Fruit fly (Drosophila melanogaster) whole organism, wandering third instar larva: Measurements from ENCODE around the gene CG32655.

ENCODE experiments used
- Abd-B ChIP-seq: fragments of >200 bp; optimal IDR thresholded peaks from 2 replicates; lab custom pipeline; 2017; ENCODE audit warnings: missing biosample characterization, missing genetic modification characterization
- CG32264 ChIP-seq: fragments of 200-800 bp; sonication (Bioruptor generic); optimal IDR thresholded peaks from 2 replicates; lab custom pipeline; 2016; ENCODE audit warnings: missing biosample characterization, missing genetic modification characterization
- CG9705 ChIP-seq: fragments of 200-800 bp; sonication (Bioruptor generic); optimal IDR thresholded peaks from 2 replicates; lab custom pipeline; 2018; ENCODE audit warnings: missing biosample characterization, mild to moderate bottlenecking, missing genetic modification characterization
- CrebA ChIP-seq: fragments of 200-800 bp; sonication (Bioruptor generic); optimal IDR thresholded peaks from 2 replicates; lab custom pipeline; 2016; ENCODE audit warnings: missing biosample characterization, mild to moderate bottlenecking, missing genetic modification characterization, borderline replicate concordance
- Dfd ChIP-seq: fragments of >200 bp; optimal IDR thresholded peaks from 2 replicates; lab custom pipeline; 2017; ENCODE audit warnings: missing biosample characterization, missing genetic modification characterization
- Dif ChIP-seq: fragments of 200-275, 200-300 bp; sonication (Bioruptor generic); optimal IDR thresholded peaks from 2 replicates; lab custom pipeline; 2018; ENCODE audit warnings: missing biosample characterization, missing genetic modification characterization; ENCODE audit not compliant: partially characterized antibody
- GATAd ChIP-seq: sonication (Bioruptor generic); optimal IDR thresholded peaks from 2 replicates; lab custom pipeline; 2016; ENCODE audit warnings: missing biosample characterization, missing genetic modification characterization
- HLH106 ChIP-seq: fragments of 200-800 bp; optimal IDR thresholded peaks from 3 replicates; lab custom pipeline; 2019; ENCODE audit warnings: missing biosample characterization, mild to moderate bottlenecking, missing genetic modification characterization, moderate library complexity
- Hnf4 ChIP-seq: fragments of 200-800 bp; sonication (Bioruptor generic); optimal IDR thresholded peaks from 2 replicates; lab custom pipeline; 2016; ENCODE audit warnings: missing biosample characterization, mild to moderate bottlenecking, missing genetic modification characterization
- Hr78 ChIP-seq: fragments of >200 bp; optimal IDR thresholded peaks from 2 replicates; lab custom pipeline; 2017; ENCODE audit warnings: missing biosample characterization, missing genetic modification characterization
- Hr83 ChIP-seq: fragments of 200-300 bp; sonication (Bioruptor generic); optimal IDR thresholded peaks from 2 replicates; lab custom pipeline; 2016; ENCODE audit warnings: missing biosample characterization, mild to moderate bottlenecking, missing genetic modification characterization, moderate library complexity; ENCODE audit not compliant: poor library complexity, severe bottlenecking
- Jra ChIP-seq: sonication (Bioruptor generic); optimal IDR thresholded peaks from 2 replicates; lab custom pipeline; 2016; ENCODE audit warnings: missing biosample characterization, missing genetic modification characterization
- Mio ChIP-seq: sonication (Bioruptor generic); optimal IDR thresholded peaks from 2 replicates; lab custom pipeline; 2016; ENCODE audit warnings: missing biosample characterization, missing genetic modification characterization
- Myc ChIP-seq: fragments of >200 bp; optimal IDR thresholded peaks from 2 replicates; lab custom pipeline; 2017
- N ChIP-seq: fragments of >200 bp; optimal IDR thresholded peaks from 2 replicates; lab custom pipeline; 2018; ENCODE audit warnings: missing biosample characterization, missing external identifiers, missing genetic modification characterization
- OdsH ChIP-seq: fragments of 200-800 bp; sonication (Bioruptor generic); optimal IDR thresholded peaks from 2 replicates; lab custom pipeline; 2016; ENCODE audit warnings: missing biosample characterization, mild to moderate bottlenecking, missing genetic modification characterization
- Rel ChIP-seq, 2 experiments: fragments of 200-800 bp; sonication (Bioruptor generic) in 1 of 2; optimal IDR thresholded peaks; 2 replicates in 1 of 2; 3 replicates in 1 of 2; lab custom pipeline; 2016 to 2019; ENCODE audit warnings: mild to moderate bottlenecking in 2 of 2, missing biosample characterization in 2 of 2, missing genetic modification characterization in 2 of 2, moderate library complexity in 1 of 2
- Sp1 ChIP-seq: fragments of 200-800 bp; sonication (Bioruptor generic); optimal IDR thresholded peaks from 3 replicates; lab custom pipeline; 2019; ENCODE audit warnings: missing biosample characterization, mild to moderate bottlenecking, missing genetic modification characterization, moderate library complexity
- Vsx2 ChIP-seq: fragments of 200-300, 225-300 bp; sonication (Bioruptor generic); optimal IDR thresholded peaks from 2 replicates; lab custom pipeline; 2018; ENCODE audit warnings: missing biosample characterization, missing genetic modification characterization; ENCODE audit not compliant: partially characterized antibody
- br ChIP-seq: fragments of 200-800 bp; sonication (Bioruptor generic); optimal IDR thresholded peaks from 2 replicates; lab custom pipeline; 2016; ENCODE audit warnings: missing biosample characterization, missing genetic modification characterization
- brk ChIP-seq: fragments of 200-800 bp; sonication (Bioruptor generic); optimal IDR thresholded peaks from 2 replicates; lab custom pipeline; 2016; ENCODE audit warnings: missing biosample characterization, mild to moderate bottlenecking, missing genetic modification characterization
- dl ChIP-seq, 2 experiments: fragments of 175-275, 200-275 bp in 1 of 2; fragments of 200-275 bp in 1 of 2; sonication (Bioruptor generic); optimal IDR thresholded peaks; lab custom pipeline; 2018; ENCODE audit warnings: mild to moderate bottlenecking in 2 of 2, missing biosample characterization in 2 of 2, missing genetic modification characterization in 2 of 2, moderate library complexity in 2 of 2; ENCODE audit not compliant: partially characterized antibody in 2 of 2, insufficient read depth in 1 of 2
- dmrt93B ChIP-seq: fragments of 200-800 bp; sonication (Bioruptor generic); optimal IDR thresholded peaks from 2 replicates; lab custom pipeline; 2018; ENCODE audit warnings: missing biosample characterization, mild to moderate bottlenecking, missing genetic modification characterization
- dsf ChIP-seq: sonication (Bioruptor generic); optimal IDR thresholded peaks from 2 replicates; lab custom pipeline; 2016; ENCODE audit warnings: missing biosample characterization, missing genetic modification characterization, borderline replicate concordance
- ey ChIP-seq: fragments of 200-800 bp; sonication (Bioruptor generic); optimal IDR thresholded peaks from 2 replicates; lab custom pipeline; 2016; ENCODE audit warnings: missing biosample characterization, missing genetic modification characterization
- foxo ChIP-seq, 2 experiments: fragments of 200-800 bp; sonication (Bioruptor generic); optimal IDR thresholded peaks; 2 replicates in 1 of 2; 3 replicates in 1 of 2; lab custom pipeline; 2016 to 2017; ENCODE audit warnings: missing biosample characterization in 2 of 2, missing genetic modification characterization in 2 of 2
- fru ChIP-seq: fragments of 200-800 bp; sonication (Bioruptor generic); optimal IDR thresholded peaks from 3 replicates; lab custom pipeline; 2016; ENCODE audit warnings: missing biosample characterization, mild to moderate bottlenecking, missing genetic modification characterization
- h ChIP-seq: fragments of 200-800 bp; sonication (Bioruptor generic); optimal IDR thresholded peaks from 3 replicates; lab custom pipeline; 2016; ENCODE audit warnings: missing biosample characterization, mild to moderate bottlenecking, missing genetic modification characterization
- jim ChIP-seq: fragments of 175-275, 200-325 bp; sonication (Bioruptor generic); optimal IDR thresholded peaks from 2 replicates; lab custom pipeline; 2016; ENCODE audit warnings: missing biosample characterization, mild to moderate bottlenecking, missing genetic modification characterization
- lola ChIP-seq: fragments of >200 bp; optimal IDR thresholded peaks from 2 replicates; lab custom pipeline; 2017; ENCODE audit warnings: missing biosample characterization, missing genetic modification characterization
- pan ChIP-seq: fragments of >200 bp; optimal IDR thresholded peaks from 2 replicates; lab custom pipeline; 2017
- psq ChIP-seq: fragments of 200-800 bp; sonication (Bioruptor generic); optimal IDR thresholded peaks from 3 replicates; lab custom pipeline; 2017; ENCODE audit warnings: missing biosample characterization, mild to moderate bottlenecking, missing genetic modification characterization, moderate library complexity
- rgr ChIP-seq: fragments of 200-800 bp; sonication (Bioruptor generic); optimal IDR thresholded peaks from 3 replicates; lab custom pipeline; 2016; ENCODE audit warnings: missing biosample characterization, mild to moderate bottlenecking, missing genetic modification characterization
- sage ChIP-seq: fragments of 200-800 bp; sonication (Bioruptor generic); optimal IDR thresholded peaks from 2 replicates; lab custom pipeline; 2016; ENCODE audit warnings: missing biosample characterization, mild to moderate bottlenecking, missing genetic modification characterization
- sv ChIP-seq: fragments of 200-800 bp; sonication (Bioruptor generic); optimal IDR thresholded peaks from 3 replicates; lab custom pipeline; 2016; ENCODE audit warnings: missing biosample characterization, missing genetic modification characterization
- tai ChIP-seq: sonication (Bioruptor generic); optimal IDR thresholded peaks from 2 replicates; lab custom pipeline; 2016; ENCODE audit warnings: missing biosample characterization, missing genetic modification characterization
- usp ChIP-seq: fragments of >200 bp; optimal IDR thresholded peaks from 2 replicates; lab custom pipeline; 2017; ENCODE audit warnings: missing biosample characterization, missing genetic modification characterization
- woc ChIP-seq: sonication (Bioruptor generic); optimal IDR thresholded peaks from 2 replicates; lab custom pipeline; 2016; ENCODE audit warnings: missing biosample characterization, mild to moderate bottlenecking, missing genetic modification characterization

The CG32655 gene

dm6 chrX:12226561-12226960 lies 9.1 kb downstream of the CG32655 start:
- TF ChIP-seq br (GFP tag; lab: Kevin White, UChicago): peak; percentile 91
- TF ChIP-seq woc (GFP tag; lab: Kevin White, UChicago): peak; percentile 94
- TF ChIP-seq Hr78 (GFP tag; lab: Kevin White, UChicago): no peak
- no peak for TF ChIP-seq lola (GFP tag; lab: Kevin White, UChicago)
- TF ChIP-seq sv: no peak
- no peak for TF ChIP-seq Dfd (GFP tag; lab: Kevin White, UChicago)
- peak; percentile 57 for TF ChIP-seq Hr83
- TF ChIP-seq rgr (GFP tag; lab: Kevin White, UChicago): peak; percentile 92
- TF ChIP-seq psq: peak; percentile 87
- TF ChIP-seq Rel (GFP tag; optimal IDR thresholded peaks at IDR 0.05; lab: Kevin White, UChicago): peak; percentile 58
- TF ChIP-seq Rel (tag; optimal IDR thresholded peaks at IDR 0.05; lab: Kevin White, UChicago): peak; percentile 61
- TF ChIP-seq HLH106 (tag; lab: Kevin White, UChicago): peak; percentile 92
- peak; percentile 0 for TF ChIP-seq GATAd (GFP tag; lab: Kevin White, UChicago)
- peak; percentile 93 for TF ChIP-seq ey
- peak; percentile 86 for TF ChIP-seq CG9705
- TF ChIP-seq jim (GFP tag; lab: Kevin White, UChicago): peak; percentile 32
- TF ChIP-seq Jra (GFP tag; lab: Kevin White, UChicago): peak; percentile 79
- TF ChIP-seq sage (GFP tag; lab: Kevin White, UChicago): peak; percentile 84
- peak; percentile 70 for TF ChIP-seq Mio (GFP tag; lab: Kevin White, UChicago)
- TF ChIP-seq Sp1 (GFP tag; lab: Kevin White, UChicago): peak; percentile 88
- peak; percentile 93 for TF ChIP-seq OdsH
- TF ChIP-seq dsf (GFP tag; lab: Kevin White, UChicago): peak; percentile 42
- peak; percentile 26 to 95 for TF ChIP-seq foxo (GFP tag; optimal IDR thresholded peaks at IDR 0.05; lab: Kevin White, UChicago)
- TF ChIP-seq fru (GFP tag; lab: Kevin White, UChicago): peak; percentile 95
- peak; percentile 94 for TF ChIP-seq Hnf4 (GFP tag; lab: Kevin White, UChicago)
- TF ChIP-seq dl (GFP tag; optimal IDR thresholded peaks at IDR 0.05; lab: Kevin White, UChicago; ENCODE audit: insufficient read depth in 1 of 2, partially characterized antibody in 2 of 2): no peak
- peak; percentile 87 for TF ChIP-seq tai (GFP tag; lab: Kevin White, UChicago)
- TF ChIP-seq N (GFP tag; lab: Kevin White, UChicago): no peak
- no peak for TF ChIP-seq usp (GFP tag; lab: Kevin White, UChicago)
- TF ChIP-seq CG32264: peak; percentile 86
- TF ChIP-seq dmrt93B (GFP tag; lab: Kevin White, UChicago): peak; percentile 85
- TF ChIP-seq h (GFP tag; lab: Kevin White, UChicago): peak; percentile 92
- peak; percentile 71 for TF ChIP-seq brk (GFP tag; lab: Kevin White, UChicago)

- no peak for TF ChIP-seq lola (GFP tag; lab: Kevin White, UChicago)
- no peak for TF ChIP-seq N (GFP tag; lab: Kevin White, UChicago)
- TF ChIP-seq h (GFP tag; lab: Kevin White, UChicago): no peak
- TF ChIP-seq CG32264: no peak
- no peak for TF ChIP-seq dl (GFP tag; optimal IDR thresholded peaks at IDR 0.05; lab: Kevin White, UChicago; ENCODE audit: insufficient read depth in 1 of 2, partially characterized antibody in 2 of 2)
- TF ChIP-seq psq: no peak
- TF ChIP-seq OdsH: no peak
- TF ChIP-seq HLH106 (tag; lab: Kevin White, UChicago): no peak
- no peak for TF ChIP-seq jim (GFP tag; lab: Kevin White, UChicago)
- no peak for TF ChIP-seq Vsx2 (GFP tag; lab: Kevin White, UChicago)
- no peak for TF ChIP-seq pan
- no peak for TF ChIP-seq Dfd (GFP tag; lab: Kevin White, UChicago)
- TF ChIP-seq foxo (GFP tag; optimal IDR thresholded peaks at IDR 0.05; lab: Kevin White, UChicago): no peak
- no peak for TF ChIP-seq br (GFP tag; lab: Kevin White, UChicago)
- TF ChIP-seq Hnf4 (GFP tag; lab: Kevin White, UChicago): no peak
- TF ChIP-seq GATAd (GFP tag; lab: Kevin White, UChicago): no peak
- no peak for TF ChIP-seq tai (GFP tag; lab: Kevin White, UChicago)
Measured at dm6 chrX:12225325-12225972, 10.2 kb downstream of the CG32655 start.

dm6 chrX:12222890-12223345 lies 12.8 kb downstream of the CG32655 start:
- TF ChIP-seq Jra (GFP tag; lab: Kevin White, UChicago) (no peak), brk (GFP tag; lab: Kevin White, UChicago) (peak; percentile 21), dmrt93B (GFP tag; lab: Kevin White, UChicago) (peak; percentile 41), Myc (lab: Kevin White, UChicago) (no peak), Rel (GFP tag; optimal IDR thresholded peaks at IDR 0.05; lab: Kevin White, UChicago) (no peak), Rel (tag; optimal IDR thresholded peaks at IDR 0.05; lab: Kevin White, UChicago) (peak; percentile 6), psq (peak; percentile 65), tai (GFP tag; lab: Kevin White, UChicago) (no peak), pan (no peak), N (GFP tag; lab: Kevin White, UChicago) (no peak), foxo (GFP tag; optimal IDR thresholded peaks at IDR 0.05; lab: Kevin White, UChicago) (peak in 1 of 2 experiments; percentile 67), sage (GFP tag; lab: Kevin White, UChicago) (no peak), usp (GFP tag; lab: Kevin White, UChicago) (no peak), dl (GFP tag; optimal IDR thresholded peaks at IDR 0.05; lab: Kevin White, UChicago; ENCODE audit: insufficient read depth in 1 of 2, partially characterized antibody in 2 of 2) (no peak), HLH106 (tag; lab: Kevin White, UChicago) (peak; percentile 52), h (GFP tag; lab: Kevin White, UChicago) (peak; percentile 45), dsf (GFP tag; lab: Kevin White, UChicago) (no peak), Abd-B (GFP tag; lab: Kevin White, UChicago) (no peak), Mio (GFP tag; lab: Kevin White, UChicago) (no peak), sv (no peak), CrebA (GFP tag; lab: Kevin White, UChicago) (no peak), fru (GFP tag; lab: Kevin White, UChicago) (peak; percentile 62), Sp1 (GFP tag; lab: Kevin White, UChicago) (peak; percentile 53), CG32264 (no peak), Dfd (GFP tag; lab: Kevin White, UChicago) (no peak), rgr (GFP tag; lab: Kevin White, UChicago) (peak; percentile 59), Dif (GFP tag; lab: Kevin White, UChicago) (no peak), Hr78 (GFP tag; lab: Kevin White, UChicago) (no peak), lola (GFP tag; lab: Kevin White, UChicago) (no peak)
